Fruit fly (Drosophila melanogaster) whole organism, prepupa: Measurements from ENCODE around the gene CG7320.

Experiments
- Blimp-1 ChIP-seq: fragments of 200-800 bp; sonication (Bioruptor generic); optimal IDR thresholded peaks from 3 replicates; lab custom pipeline; 2017; ENCODE audit warnings: missing biosample characterization, missing genetic modification characterization, mild to moderate bottlenecking, moderate library complexity, missing genetic modification reagents
- CG10631 ChIP-seq: fragments of 200-800 bp; sonication (Bioruptor generic); optimal IDR thresholded peaks from 2 replicates; lab custom pipeline; 2016; ENCODE audit warnings: missing biosample characterization, missing genetic modification characterization
- CG10669 ChIP-seq: fragments of 200-800 bp; sonication (Bioruptor generic); optimal IDR thresholded peaks from 3 replicates; lab custom pipeline; 2018; ENCODE audit warnings: missing biosample characterization, mild to moderate bottlenecking, missing genetic modification characterization, moderate library complexity
- CG11294 ChIP-seq: fragments of 200-800 bp; sonication (Bioruptor generic); IDR thresholded peaks from 2 replicates; pipeline ENCODE4 v1.3.6; 2022; ENCODE audit warnings: missing biosample characterization, missing genetic modification characterization
- CG11762 ChIP-seq: fragments of 200-800 bp; sonication (Bioruptor generic); optimal IDR thresholded peaks from 3 replicates; lab custom pipeline; 2016; ENCODE audit warnings: missing biosample characterization, missing genetic modification characterization; ENCODE audit not compliant: insufficient read depth
- CG11902 ChIP-seq: fragments of 200-800 bp; sonication (Bioruptor generic); optimal IDR thresholded peaks from 3 replicates; lab custom pipeline; 2016; ENCODE audit warnings: missing biosample characterization, missing genetic modification characterization
- CG3032 ChIP-seq: fragments of 200-800 bp; optimal IDR thresholded peaks from 2 replicates; lab custom pipeline; 2019; ENCODE audit warnings: missing biosample characterization, mild to moderate bottlenecking, missing genetic modification characterization, moderate library complexity
- CG4318 ChIP-seq: fragments of 200-800 bp; sonication (Bioruptor generic); optimal IDR thresholded peaks from 3 replicates; lab custom pipeline; 2017; ENCODE audit warnings: missing biosample characterization, mild to moderate bottlenecking, missing genetic modification characterization
- CG6163 ChIP-seq: fragments of 200-800 bp; sonication (Bioruptor generic); IDR thresholded peaks from 3 replicates; pipeline ENCODE4 v1.3.6; 2022; ENCODE audit warnings: missing biosample characterization, missing genetic modification characterization
- CG6792 ChIP-seq: fragments of 200-800 bp; sonication (Bioruptor generic); optimal IDR thresholded peaks from 3 replicates; lab custom pipeline; 2016; ENCODE audit warnings: missing biosample characterization, missing genetic modification characterization
- CG6854 ChIP-seq: fragments of 200-800 bp; sonication (Bioruptor generic); optimal IDR thresholded peaks from 2 replicates; lab custom pipeline; 2017; ENCODE audit warnings: missing biosample characterization, mild to moderate bottlenecking, missing genetic modification characterization
- CG7368 ChIP-seq: fragments of 200-800 bp; sonication (Bioruptor generic); optimal IDR thresholded peaks from 3 replicates; lab custom pipeline; 2016; ENCODE audit warnings: missing biosample characterization, missing genetic modification characterization
- CG8119 ChIP-seq: fragments of 200-800 bp; sonication (Bioruptor generic); IDR thresholded peaks from 3 replicates; pipeline ENCODE4 v1.3.6; 2022; ENCODE audit warnings: missing biosample characterization, missing genetic modification characterization
- CG9139 ChIP-seq: fragments of 200-800 bp; sonication (Bioruptor generic); optimal IDR thresholded peaks from 3 replicates; lab custom pipeline; 2017; ENCODE audit warnings: missing biosample characterization, mild to moderate bottlenecking, missing genetic modification characterization
- Eip78C ChIP-seq: fragments of 200-800 bp; sonication (Bioruptor generic); peaks from one replicate; lab custom pipeline; 2016; ENCODE audit warnings: missing biosample characterization, missing genetic modification characterization
- Eip93F ChIP-seq: fragments of 200-800 bp; sonication (Bioruptor generic); optimal IDR thresholded peaks from 2 replicates; lab custom pipeline; 2016; ENCODE audit warnings: missing biosample characterization, mild to moderate bottlenecking, missing genetic modification characterization
- OdsH ChIP-seq: fragments of 200-800 bp; sonication (Bioruptor generic); optimal IDR thresholded peaks from 3 replicates; lab custom pipeline; 2016; ENCODE audit warnings: missing biosample characterization, missing genetic modification characterization
- Sox102F ChIP-seq: fragments of 200-800 bp; sonication (Bioruptor generic); optimal IDR thresholded peaks from 2 replicates; lab custom pipeline; 2016; ENCODE audit warnings: missing biosample characterization, mild to moderate bottlenecking, missing genetic modification characterization
- Sox15 ChIP-seq: fragments of 200-800 bp; sonication (Bioruptor generic); optimal IDR thresholded peaks from 3 replicates; lab custom pipeline; 2016; ENCODE audit warnings: missing biosample characterization, missing genetic modification characterization
- cyc ChIP-seq: fragments of 200-800 bp; sonication (Bioruptor generic); optimal IDR thresholded peaks from 3 replicates; lab custom pipeline; 2016; ENCODE audit warnings: missing biosample characterization, missing genetic modification characterization
- dac ChIP-seq: fragments of 200-800 bp; sonication (Bioruptor generic); optimal IDR thresholded peaks from 2 replicates; lab custom pipeline; 2017; ENCODE audit warnings: missing biosample characterization, mild to moderate bottlenecking, missing genetic modification characterization
- dsx ChIP-seq: fragments of 200-800 bp; optimal IDR thresholded peaks from 3 replicates; lab custom pipeline; 2019; ENCODE audit warnings: missing biosample characterization, mild to moderate bottlenecking, missing genetic modification characterization, moderate library complexity; ENCODE audit not compliant: poor library complexity, severe bottlenecking
- fkh ChIP-seq: fragments of 200-800 bp; sonication (Bioruptor generic); optimal IDR thresholded peaks from 3 replicates; lab custom pipeline; 2017; ENCODE audit warnings: missing biosample characterization, mild to moderate bottlenecking, missing genetic modification characterization, moderate library complexity
- net ChIP-seq: fragments of 200-800 bp; sonication (Bioruptor generic); optimal IDR thresholded peaks from 3 replicates; lab custom pipeline; 2016; ENCODE audit warnings: missing biosample characterization, missing genetic modification characterization
- pdm3 ChIP-seq: fragments of 200-800 bp; sonication (Bioruptor generic); optimal IDR thresholded peaks from 3 replicates; lab custom pipeline; 2016; ENCODE audit warnings: missing biosample characterization, missing genetic modification characterization
- salr ChIP-seq, 2 experiments: fragments of 200-800 bp; sonication (Bioruptor generic); optimal IDR thresholded peaks; 3 replicates each; lab custom pipeline; 2016 to 2018; ENCODE audit warnings: missing biosample characterization in 2 of 2, missing genetic modification characterization in 2 of 2, mild to moderate bottlenecking in 1 of 2
- ss ChIP-seq, 2 experiments: fragments of 200-800 bp; sonication (Bioruptor generic); optimal IDR thresholded peaks; 2 replicates in 1 of 2; 3 replicates in 1 of 2; lab custom pipeline; 2017 to 2018; ENCODE audit warnings: mild to moderate bottlenecking in 2 of 2, missing biosample characterization in 2 of 2, missing genetic modification characterization in 2 of 2, moderate library complexity in 1 of 2
- svp ChIP-seq: fragments of 200-800 bp; sonication (Bioruptor generic); peaks from one replicate; lab custom pipeline; 2016; ENCODE audit warnings: missing biosample characterization, missing genetic modification characterization
- topi ChIP-seq: fragments of 200-800 bp; sonication (Bioruptor generic); optimal IDR thresholded peaks from 3 replicates; lab custom pipeline; 2016; ENCODE audit warnings: missing biosample characterization, missing genetic modification characterization

The CG7320 gene

dm6 chr3L:18164804-18165203 lies 36.5 kb upstream of the CG7320 start:
- TF ChIP-seq Sox102F (GFP tag; lab: Kevin White, UChicago) (no peak), Eip78C (GFP tag; lab: Kevin White, UChicago) (peak; percentile 62), CG6854 (GFP tag; lab: Kevin White, UChicago) (no peak)

dm6 chr3L:18166977-18167528 lies 34.2 kb upstream of the CG7320 start:
- no peak for TF ChIP-seq fkh (GFP tag; lab: Kevin White, UChicago)
- no peak for TF ChIP-seq net (GFP tag; lab: Kevin White, UChicago)
- no peak for TF ChIP-seq cyc (GFP tag; lab: Kevin White, UChicago)
- TF ChIP-seq pdm3 (GFP tag; lab: Kevin White, UChicago): no peak

- TF ChIP-seq ss (GFP tag; optimal IDR thresholded peaks at IDR 0.05; lab: Kevin White, UChicago): peak in 1 of 2 experiments; percentile 9
- TF ChIP-seq CG8119 (GFP tag; lab: Robert Waterston, UW): no peak
These were observed 30.2 kb upstream of the CG7320 start for dm6 chr3L:18171093-18171492.

dm6 chr3L:18172064-18172696 lies 29.1 kb upstream of the CG7320 start:
- TF ChIP-seq CG6163 (GFP tag; lab: Robert Waterston, UW) (no peak), svp (GFP tag; lab: Kevin White, UChicago) (peak; percentile 33), Eip78C (GFP tag; lab: Kevin White, UChicago) (peak; percentile 22), pdm3 (GFP tag; lab: Kevin White, UChicago) (no peak), CG3032 (tag; lab: Kevin White, UChicago) (no peak)

dm6 chr3L:18173668-18174067 lies 27.6 kb upstream of the CG7320 start:
- TF ChIP-seq Eip78C (GFP tag; lab: Kevin White, UChicago): peak; percentile 43
- TF ChIP-seq CG10631 (GFP tag; lab: Kevin White, UChicago): no peak
- peak; percentile 32 for TF ChIP-seq dsx

- TF ChIP-seq CG4318 (GFP tag; lab: Kevin White, UChicago) (no peak), CG10669 (GFP tag; lab: Kevin White, UChicago) (no peak), topi (GFP tag; lab: Kevin White, UChicago) (no peak), CG7368 (GFP tag; lab: Kevin White, UChicago) (no peak), CG11902 (GFP tag; lab: Kevin White, UChicago) (no peak), OdsH (no peak), dac (no peak), Eip93F (GFP tag; lab: Kevin White, UChicago) (no peak), CG6792 (GFP tag; lab: Kevin White, UChicago) (no peak), Sox15 (GFP tag; lab: Kevin White, UChicago) (no peak), Blimp-1 (GFP tag; lab: Kevin White, UChicago) (no peak), CG11762 (GFP tag; lab: Kevin White, UChicago) (no peak), CG3032 (tag; lab: Kevin White, UChicago) (no peak), CG11294 (GFP tag; lab: Robert Waterston, UW) (no peak), salr (GFP tag; optimal IDR thresholded peaks at IDR 0.05; lab: Kevin White, UChicago) (no peak), CG9139 (GFP tag; lab: Kevin White, UChicago) (no peak)
These were observed 26.5 kb upstream of the CG7320 start for dm6 chr3L:18174833-18175232.
